Worm (Caenorhabditis elegans): Measurements from ENCODE around the gene unc-83.
A peak's percentile ranks its signal among the peaks of the same experiment; 100 is the strongest.

The unc-83 gene

ce11 chrV:6453122-6453521, 11.7 kb upstream of the unc-83 start, which contains the start of gene acl-9:
Gene acl-9, plus strand, starts transcription at chrV:6453226.
- TF ChIP-seq nhr-90 (tag; optimal IDR thresholded peaks at IDR 0.05) (no peak), madf-6 (GFP tag; IDR thresholded peaks at IDR 0.05) (peak; percentile 53), lag-1 (GFP tag; IDR thresholded peaks at IDR 0.05) (no peak), chd-7 (tag; optimal IDR thresholded peaks at IDR 0.05) (no peak), mes-4 (tag; optimal IDR thresholded peaks at IDR 0.05) (no peak), Y56A3A.18 (GFP tag; IDR thresholded peaks at IDR 0.05) (no peak), him-1 (tag; optimal IDR thresholded peaks at IDR 0.05) (no peak), lin-54 (GFP tag; optimal IDR thresholded peaks at IDR 0.05) (no peak), lsl-1 (GFP tag; optimal IDR thresholded peaks at IDR 0.05) (no peak), nhr-27 (tag; optimal IDR thresholded peaks at IDR 0.05) (no peak), egl-18 (GFP tag; IDR thresholded peaks at IDR 0.05) (no peak), F39B2.1 (GFP tag; IDR thresholded peaks at IDR 0.05) (no peak), sptf-2 (GFP tag; optimal IDR thresholded peaks at IDR 0.05) (no peak), Y67H2A.10 (GFP tag; conservative IDR thresholded peaks at IDR 0.05) (no peak), ceh-79 (tag; optimal IDR thresholded peaks at IDR 0.05) (peak; percentile 25), tbx-9 (tag; optimal IDR thresholded peaks at IDR 0.05; ENCODE audit: borderline replicate concordance) (no peak), F49E8.2 (tag; optimal IDR thresholded peaks at IDR 0.05; ENCODE audit: insufficient read depth) (no peak), ets-4 (GFP tag; optimal IDR thresholded peaks at IDR 0.05) (no peak), die-1 (tag; optimal IDR thresholded peaks at IDR 0.05) (no peak), hmg-20 (GFP tag; IDR thresholded peaks at IDR 0.05) (no peak), rcor-1 (GFP tag; IDR thresholded peaks at IDR 0.05) (0 out of 2 replicates have a peak, but pooled peaks have one; percentile 7), D2030.7 (GFP tag; IDR thresholded peaks at IDR 0.05) (no peak), ekl-4 (GFP tag; IDR thresholded peaks at IDR 0.05) (0 out of 2 replicates have a peak, but pooled peaks have one; percentile 11), ceh-40 (GFP tag; IDR thresholded peaks at IDR 0.05) (no peak), hsf-1 (GFP tag; IDR thresholded peaks at IDR 0.05) (no peak), nhr-120 (GFP tag; IDR thresholded peaks at IDR 0.05) (no peak), ztf-18 (tag; optimal IDR thresholded peaks at IDR 0.05) (no peak), hmg-1.2 (GFP tag; IDR thresholded peaks at IDR 0.05) (no peak), ama-1 (optimal IDR thresholded peaks at IDR 0.05) (no peak), ama-1 (GFP tag; optimal IDR thresholded peaks at IDR 0.05) (no peak), B0336.3 (GFP tag; IDR thresholded peaks at IDR 0.05) (peak; percentile 35; the same call in 1 of the 2 replicates), attf-6 (GFP tag; IDR thresholded peaks at IDR 0.05) (no peak), xnd-1 (tag; optimal IDR thresholded peaks at IDR 0.05) (no peak), nhr-80 (tag; optimal IDR thresholded peaks at IDR 0.05) (no peak), atf-7 (tag; optimal IDR thresholded peaks at IDR 0.05) (no peak), egl-44 (GFP tag; IDR thresholded peaks at IDR 0.05) (no peak), rpc-1 (optimal IDR thresholded peaks at IDR 0.05) (no peak), rpc-1 (tag; optimal IDR thresholded peaks at IDR 0.05) (no peak)

- TF ChIP-seq F33H1.4 (GFP tag; IDR thresholded peaks at IDR 0.05) (no peak), aptf-3 (GFP tag; IDR thresholded peaks at IDR 0.05) (no peak), F57C9.4 (tag; optimal IDR thresholded peaks at IDR 0.05) (no peak), repo-1 (tag; optimal IDR thresholded peaks at IDR 0.05) (no peak), fkh-3 (tag; optimal IDR thresholded peaks at IDR 0.05) (no peak), C17E4.6 (GFP tag; IDR thresholded peaks at IDR 0.05) (no peak), nhr-179 (tag; optimal IDR thresholded peaks at IDR 0.05) (no peak), hmg-20 (GFP tag; IDR thresholded peaks at IDR 0.05) (no peak), F22D6.2 (tag; optimal IDR thresholded peaks at IDR 0.05) (no peak), nfyb-1 (GFP tag; IDR thresholded peaks at IDR 0.05) (no peak), F37B4.10 (GFP tag; IDR thresholded peaks at IDR 0.05) (no peak)
These were observed 8.0 kb upstream of the unc-83 start for ce11 chrV:6456903-6457302.

Data from whole organism, young adult.